Worm (Caenorhabditis elegans) whole organism, L2 larva: ENCODE results near the gene C02F5.3.
A peak's percentile ranks its signal among the peaks of the same experiment; 100 is the strongest.

Source experiments
- C34F6.9 ChIP-seq: fragments of 150-350 bp; optimal IDR thresholded peaks from 2 replicates; lab custom pipeline; 2014; ENCODE audit warnings: missing biosample characterization, missing genetic modification characterization
- F13H6.1 ChIP-seq: sonication (generic microtip); optimal IDR thresholded peaks from 2 replicates; lab custom pipeline; 2016; ENCODE audit warnings: missing genetic modification characterization, missing compliant biosample characterization
- R02D3.7 ChIP-seq: fragments of 150-350 bp; optimal IDR thresholded peaks from 2 replicates; lab custom pipeline; 2014; ENCODE audit warnings: missing biosample characterization, missing genetic modification characterization
- Y55F3AM.14 ChIP-seq: fragments of 200-800 bp; sonication (Bioruptor generic); optimal IDR thresholded peaks from 2 replicates; lab custom pipeline; 2018; ENCODE audit warnings: mild to moderate bottlenecking, missing genetic modification characterization, missing compliant biosample characterization
- alr-1 ChIP-seq: fragments of 150-350 bp; optimal IDR thresholded peaks from 2 replicates; lab custom pipeline; 2014; ENCODE audit warnings: missing biosample characterization, missing genetic modification characterization
- aly-2 ChIP-seq: fragments of 150-350 bp; optimal IDR thresholded peaks from 2 replicates; lab custom pipeline; 2014; ENCODE audit warnings: missing biosample characterization, missing genetic modification characterization
- blmp-1 ChIP-seq: sonication (generic microtip); optimal IDR thresholded peaks from 2 replicates; lab custom pipeline; 2017; ENCODE audit warnings: missing genetic modification characterization, mild to moderate bottlenecking, missing compliant biosample characterization, antibody characterized with exemption, moderate library complexity; ENCODE audit not compliant: insufficient read depth
- ceh-16 ChIP-seq: fragments of 150-350 bp; optimal IDR thresholded peaks from 2 replicates; lab custom pipeline; 2014; ENCODE audit warnings: missing biosample characterization, missing genetic modification characterization
- crh-2 ChIP-seq: sonication (generic microtip); optimal IDR thresholded peaks from 2 replicates; lab custom pipeline; 2017; ENCODE audit warnings: missing biosample characterization, missing genetic modification characterization
- elt-1 ChIP-seq: fragments of 150-350 bp; optimal IDR thresholded peaks from 2 replicates; lab custom pipeline; 2014; ENCODE audit warnings: missing biosample characterization, missing genetic modification characterization
- elt-3 ChIP-seq: sonication (generic microtip); optimal IDR thresholded peaks from 2 replicates; lab custom pipeline; 2017; ENCODE audit warnings: missing biosample characterization, missing genetic modification characterization
- fos-1 ChIP-seq: fragments of 150-350 bp; optimal IDR thresholded peaks from 2 replicates; lab custom pipeline; 2014; ENCODE audit warnings: missing biosample characterization, missing genetic modification characterization
- lin-11 ChIP-seq: fragments of 150-350 bp; sonication (generic microtip); optimal IDR thresholded peaks from 2 replicates; lab custom pipeline; 2014; ENCODE audit warnings: missing biosample characterization, missing genetic modification characterization, inconsistent platforms, mixed read lengths
- lin-13 ChIP-seq: fragments of 150-350 bp; optimal IDR thresholded peaks from 2 replicates; lab custom pipeline; 2014; ENCODE audit warnings: missing biosample characterization, missing genetic modification reagents, missing genetic modification characterization
- lsy-2 ChIP-seq, 2 experiments: fragments of 150-350 bp in 1 of 2; sonication (generic microtip) in 1 of 2; optimal IDR thresholded peaks; 2 replicates each; lab custom pipeline; 2014 to 2017; ENCODE audit warnings: missing biosample characterization in 2 of 2, missing genetic modification characterization in 2 of 2
- mab-5 ChIP-seq: fragments of 150-350 bp; optimal IDR thresholded peaks from 2 replicates; lab custom pipeline; 2014; ENCODE audit warnings: missing biosample characterization, missing genetic modification characterization
- mbf-1 ChIP-seq: sonication (generic microtip); optimal IDR thresholded peaks from 2 replicates; lab custom pipeline; 2017; ENCODE audit warnings: missing biosample characterization, missing genetic modification characterization
- mdl-1 ChIP-seq, 2 experiments: fragments of 150-350 bp in 1 of 2; sonication (generic microtip) in 1 of 2; optimal IDR thresholded peaks; 2 replicates each; lab custom pipeline; 2017; ENCODE audit warnings: missing biosample characterization in 2 of 2, missing genetic modification characterization in 2 of 2
- nhr-10 ChIP-seq: sonication (generic microtip); optimal IDR thresholded peaks from 2 replicates; lab custom pipeline; 2017; ENCODE audit warnings: missing biosample characterization, missing genetic modification characterization
- nhr-129 ChIP-seq: fragments of 150-350 bp; optimal IDR thresholded peaks from 2 replicates; lab custom pipeline; 2014; ENCODE audit warnings: missing biosample characterization, missing genetic modification characterization
- nhr-25 ChIP-seq: fragments of 150-350 bp; sonication (generic microtip); optimal IDR thresholded peaks from 3 replicates; lab custom pipeline; 2014; ENCODE audit warnings: missing biosample characterization, missing genetic modification characterization
- nhr-6 ChIP-seq: fragments of 150-350 bp; optimal IDR thresholded peaks from 2 replicates; lab custom pipeline; 2014; ENCODE audit warnings: missing biosample characterization, missing genetic modification characterization
- nhr-77 ChIP-seq: fragments of 150-350 bp; optimal IDR thresholded peaks from 2 replicates; lab custom pipeline; 2014; ENCODE audit warnings: missing biosample characterization, missing genetic modification characterization
- sem-4 ChIP-seq: fragments of 150-350 bp; optimal IDR thresholded peaks from 2 replicates; lab custom pipeline; 2014; ENCODE audit warnings: missing biosample characterization, missing genetic modification reagents, missing genetic modification characterization
- skn-1 ChIP-seq: sonication (generic microtip); optimal IDR thresholded peaks from 2 replicates; lab custom pipeline; 2017; ENCODE audit warnings: missing biosample characterization, missing genetic modification characterization
- snpc-4 ChIP-seq: fragments of 150-350 bp; optimal IDR thresholded peaks from 2 replicates; lab custom pipeline; 2014; ENCODE audit warnings: missing biosample characterization, missing genetic modification characterization
- unc-39 ChIP-seq: fragments of 150-350 bp; optimal IDR thresholded peaks from 2 replicates; lab custom pipeline; 2014; ENCODE audit warnings: missing biosample characterization, missing genetic modification characterization
- unc-55 ChIP-seq: fragments of 150-350 bp; sonication (generic microtip); optimal IDR thresholded peaks from 3 replicates; lab custom pipeline; 2014; ENCODE audit warnings: missing biosample characterization, missing genetic modification reagents, missing genetic modification characterization
- unc-62 ChIP-seq: fragments of 150-350 bp; optimal IDR thresholded peaks from 2 replicates; lab custom pipeline; 2014; ENCODE audit warnings: missing biosample characterization, missing genetic modification reagents, missing genetic modification characterization
- zag-1 ChIP-seq: fragments of 150-350 bp; optimal IDR thresholded peaks from 2 replicates; lab custom pipeline; 2014; ENCODE audit warnings: missing biosample characterization, missing genetic modification characterization
- ztf-1 ChIP-seq: fragments of 200-800 bp; sonication (Bioruptor generic); conservative IDR thresholded peaks from 2 replicates; pipeline ENCODE4 v1.3.6; 2022; ENCODE audit warnings: missing genetic modification characterization, missing compliant biosample characterization
- ztf-11 ChIP-seq: sonication (generic microtip); optimal IDR thresholded peaks from 2 replicates; lab custom pipeline; 2017; ENCODE audit warnings: missing biosample characterization, missing genetic modification characterization
- ztf-4 ChIP-seq: fragments of 150-350 bp; optimal IDR thresholded peaks from 2 replicates; lab custom pipeline; 2014; ENCODE audit warnings: missing biosample characterization, missing genetic modification characterization

Gene C02F5.3

ce11 chrIII:8265753-8266152 lies 20.1 kb downstream of the C02F5.3 start, which contains the start of gene mrps-9:
TSS of gene mrps-9 (plus strand) at chrIII:8266062.
- TF ChIP-seq crh-2 (tag; lab: Kevin White, UChicago) (peak; percentile 8), blmp-1 (tag; lab: Kevin White, UChicago) (peak; percentile 29), Y55F3AM.14 (no peak), unc-55 (GFP tag; lab: Kevin White, UChicago) (peak; percentile 53), ztf-4 (tag; lab: Kevin White, UChicago) (no peak)

ce11 chrIII:8268296-8268695 lies 22.6 kb downstream of the C02F5.3 start, which contains the start of the genes F09G8.7 and crn-7:
TSS of gene F09G8.7 (minus strand) at chrIII:8268355.
TSS of gene crn-7 (plus strand) at chrIII:8268531.
- TF ChIP-seq C34F6.9 (tag; lab: Kevin White, UChicago) (peak; percentile 64), unc-55 (GFP tag; lab: Kevin White, UChicago) (peak; percentile 8), nhr-129 (tag; lab: Kevin White, UChicago) (peak; percentile 51), fos-1 (tag; lab: Kevin White, UChicago) (peak; percentile 20), lin-11 (no peak), elt-3 (no peak), lsy-2 (tag; optimal IDR thresholded peaks at IDR 0.05; lab: Kevin White, UChicago) (peak in 1 of 2 experiments; percentile 47), alr-1 (tag; lab: Kevin White, UChicago) (no peak)

DNA sequence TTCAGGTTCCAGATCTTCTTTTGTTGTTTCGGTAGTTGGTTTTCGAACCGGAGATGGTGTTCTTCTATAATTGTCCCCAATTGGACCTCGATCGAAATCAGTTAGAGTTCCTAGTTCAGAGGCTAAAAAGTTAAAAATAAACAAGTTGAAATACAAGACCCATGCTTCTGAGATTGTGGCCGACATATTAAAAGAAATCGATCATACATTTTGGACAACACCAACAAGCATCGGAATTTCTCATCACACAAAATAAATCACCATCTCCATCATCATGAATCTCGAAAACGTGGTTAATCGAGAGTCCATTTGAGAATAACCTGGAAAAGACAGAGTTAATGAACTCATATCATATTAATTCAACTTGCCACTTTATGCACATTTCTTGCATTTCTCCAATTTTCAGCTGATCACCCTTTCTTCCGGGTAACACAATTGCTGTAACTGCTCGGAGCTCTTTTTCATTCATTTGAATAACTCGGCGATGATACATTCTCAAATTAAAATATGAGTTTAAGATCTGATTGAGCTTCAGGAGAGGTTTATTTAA lies 26.1 kb downstream of the C02F5.3 start, which contains the start of the genes mps-4 and F09G8.10:
TSS of gene mps-4 (minus strand) at position 101 of the 550 bp plus-strand sequence.
TSS of gene F09G8.10 (minus strand) at position 500 of the 550 bp plus-strand sequence.
- TF ChIP-seq lin-13 (GFP tag; lab: Kevin White, UChicago), result no peak
- no peak for TF ChIP-seq ztf-1
- TF ChIP-seq unc-39 (tag; lab: Kevin White, UChicago), result no peak

DNA sequence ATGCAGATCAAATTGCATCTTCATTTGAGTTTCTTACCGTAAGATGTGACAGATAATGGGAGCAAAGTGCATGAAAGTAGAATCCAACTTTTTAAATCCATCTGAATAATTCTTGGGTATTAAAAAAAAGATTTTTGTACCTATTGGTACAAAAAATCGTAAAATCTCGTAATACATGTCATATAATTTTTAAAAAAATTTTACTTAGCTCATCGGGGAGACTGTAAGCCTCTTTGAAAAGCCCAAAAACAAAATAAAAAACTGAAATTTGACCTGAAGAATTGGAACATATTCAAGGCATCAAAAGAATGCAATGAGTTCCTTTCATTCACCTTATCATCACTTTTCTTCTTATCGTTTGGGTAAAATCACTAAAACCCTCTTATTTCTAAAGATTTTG lies 30.2 kb downstream of the C02F5.3 start, which contains the start of gene clec-160:
TSS of gene clec-160 (minus strand) at position 101 of the 400 bp plus-strand sequence.
- TF ChIP-seq Y55F3AM.14 (no peak), ztf-4 (tag; lab: Kevin White, UChicago) (no peak), F13H6.1 (tag; lab: Kevin White, UChicago) (no peak), mab-5 (tag; lab: Kevin White, UChicago) (no peak), ztf-1 (no peak), C34F6.9 (tag; lab: Kevin White, UChicago) (no peak), lin-11 (no peak), nhr-10 (tag; lab: Kevin White, UChicago) (no peak), unc-62 (no peak), mbf-1 (tag; lab: Kevin White, UChicago) (no peak), aly-2 (tag; lab: Kevin White, UChicago) (no peak), sem-4 (no peak), zag-1 (tag; lab: Kevin White, UChicago) (no peak), fos-1 (tag; lab: Kevin White, UChicago) (no peak), ztf-11 (tag; lab: Kevin White, UChicago) (no peak), blmp-1 (tag; lab: Kevin White, UChicago) (no peak), snpc-4 (tag; lab: Kevin White, UChicago) (no peak), skn-1 (tag; lab: Kevin White, UChicago) (no peak), mdl-1 (tag; optimal IDR thresholded peaks at IDR 0.05; lab: Kevin White, UChicago) (no peak), R02D3.7 (tag; lab: Kevin White, UChicago) (no peak)

ce11 chrIII:8278801-8279200 lies 33.1 kb downstream of the C02F5.3 start, which contains the start of gene mig-10:
TSS of gene mig-10 (plus strand) at chrIII:8279101.
- TF ChIP-seq ceh-16 (tag; lab: Kevin White, UChicago) (no peak), nhr-77 (no peak), unc-39 (tag; lab: Kevin White, UChicago) (no peak), nhr-25 (tag; lab: Kevin White, UChicago) (no peak), elt-1 (tag; lab: Kevin White, UChicago) (no peak), fos-1 (tag; lab: Kevin White, UChicago) (no peak), nhr-6 (tag; lab: Kevin White, UChicago) (no peak), alr-1 (tag; lab: Kevin White, UChicago) (no peak), ztf-11 (tag; lab: Kevin White, UChicago) (no peak)
